Fruit fly (Drosophila melanogaster) whole organism, embryonic: ENCODE measurements around the gene CG13667.
A peak's percentile ranks its signal among the peaks of the same experiment; 100 is the strongest.

ENCODE experiments used
- Atf3 ChIP-seq: fragments of 200-800 bp; sonication (Bioruptor generic); optimal IDR thresholded peaks from 3 replicates; lab custom pipeline; 2016; ENCODE audit warnings: missing biosample characterization, missing genetic modification characterization
- Awh ChIP-seq: fragments of 200-800 bp; sonication (Bioruptor generic); IDR thresholded peaks from 2 replicates; pipeline ENCODE4, ENCODE4 v1.3.6; 2022; ENCODE audit warnings: missing biosample characterization, missing genetic modification characterization
- CG11456 ChIP-seq: fragments of 200-800 bp; sonication (Bioruptor generic); IDR thresholded peaks from 3 replicates; pipeline ENCODE4 v1.3.6; 2022; ENCODE audit warnings: missing biosample characterization, missing genetic modification characterization
- CG11504 ChIP-seq: fragments of 200-800 bp; sonication (Bioruptor generic); optimal IDR thresholded peaks from 3 replicates; lab custom pipeline; 2019; ENCODE audit warnings: missing biosample characterization, mild to moderate bottlenecking, missing genetic modification characterization, moderate library complexity
- CG13296 ChIP-seq: fragments of 200-800 bp; sonication (Bioruptor generic); optimal IDR thresholded peaks from 3 replicates; lab custom pipeline; 2018; ENCODE audit warnings: missing biosample characterization, mild to moderate bottlenecking, missing genetic modification characterization
- CG1529 ChIP-seq: fragments of 200-800 bp; sonication (Bioruptor generic); optimal IDR thresholded peaks from 3 replicates; lab custom pipeline; 2018; ENCODE audit warnings: missing biosample characterization, missing genetic modification characterization
- CG1603 ChIP-seq: fragments of 200-800 bp; sonication (Bioruptor generic); optimal IDR thresholded peaks from 2 replicates; lab custom pipeline; 2019; ENCODE audit warnings: missing biosample characterization, mild to moderate bottlenecking, missing genetic modification characterization, moderate library complexity
- CG17612 ChIP-seq: fragments of 200-800 bp; sonication (Bioruptor generic); IDR thresholded peaks from 2 replicates; pipeline ENCODE4 v1.3.6; 2022; ENCODE audit warnings: missing biosample characterization, missing genetic modification characterization
- CG17829 ChIP-seq: fragments of 200-800 bp; optimal IDR thresholded peaks from 2 replicates; lab custom pipeline; 2019; ENCODE audit warnings: missing biosample characterization, mild to moderate bottlenecking, missing genetic modification characterization, moderate library complexity
- CG1792 ChIP-seq: fragments of 200-800 bp; sonication (Bioruptor generic); optimal IDR thresholded peaks from 2 replicates; lab custom pipeline; 2016; ENCODE audit warnings: missing biosample characterization, missing genetic modification characterization
- CG30431 ChIP-seq: fragments of 200-800 bp; sonication (Bioruptor generic); optimal IDR thresholded peaks from 2 replicates; lab custom pipeline; 2017; ENCODE audit warnings: missing biosample characterization, missing genetic modification characterization
- CG31441 ChIP-seq: fragments of 200-800 bp; sonication (Bioruptor generic); IDR thresholded peaks from 2 replicates; pipeline ENCODE4 v1.3.6; 2022; ENCODE audit warnings: missing biosample characterization, missing genetic modification characterization
- CG3407 ChIP-seq: fragments of 200-800 bp; sonication (Bioruptor generic); optimal IDR thresholded peaks from 2 replicates; lab custom pipeline; 2018; ENCODE audit warnings: missing biosample characterization, mild to moderate bottlenecking, missing genetic modification characterization
- CG4707 ChIP-seq: fragments of 200-800 bp; sonication (Bioruptor generic); optimal IDR thresholded peaks from 2 replicates; lab custom pipeline; 2018; ENCODE audit warnings: missing biosample characterization, mild to moderate bottlenecking, missing genetic modification characterization, moderate library complexity
- CG6175 ChIP-seq: fragments of 200-800 bp; sonication (Bioruptor generic); IDR thresholded peaks from 3 replicates; pipeline ENCODE4 v1.3.6; 2022; ENCODE audit warnings: missing biosample characterization, missing genetic modification characterization
- CG6254 ChIP-seq: fragments of 200-800 bp; sonication (Bioruptor generic); optimal IDR thresholded peaks from 3 replicates; lab custom pipeline; 2017; ENCODE audit warnings: mild to moderate bottlenecking, missing biosample characterization, missing genetic modification reagents, missing genetic modification characterization
- CG7745 ChIP-seq: fragments of 200-800 bp; sonication (Bioruptor generic); optimal IDR thresholded peaks from 2 replicates; lab custom pipeline; 2018; ENCODE audit warnings: missing biosample characterization, mild to moderate bottlenecking, missing genetic modification characterization, moderate library complexity
- CG7987 ChIP-seq: fragments of 200-800 bp; sonication (Bioruptor generic); optimal IDR thresholded peaks from 2 replicates; lab custom pipeline; 2018; ENCODE audit warnings: missing biosample characterization, mild to moderate bottlenecking, missing genetic modification characterization, moderate library complexity
- CG8359 ChIP-seq: fragments of 200-800 bp; sonication (Bioruptor generic); optimal IDR thresholded peaks from 2 replicates; lab custom pipeline; 2017; ENCODE audit warnings: missing biosample characterization, mild to moderate bottlenecking, missing genetic modification characterization, borderline replicate concordance
- CG9932 ChIP-seq: fragments of 200-800 bp; sonication (Bioruptor generic); IDR thresholded peaks from 2 replicates; pipeline ENCODE4 v1.3.6; 2022; ENCODE audit warnings: missing biosample characterization, missing genetic modification characterization
- Dek ChIP-seq: fragments of 200-800 bp; sonication (Bioruptor generic); optimal IDR thresholded peaks from 3 replicates; lab custom pipeline; 2019; ENCODE audit warnings: missing biosample characterization, mild to moderate bottlenecking, missing genetic modification characterization, moderate library complexity
- Dref ChIP-seq: fragments of 200-800 bp; sonication (Bioruptor generic); IDR thresholded peaks from 2 replicates; pipeline ENCODE4 v1.3.6; 2022; ENCODE audit warnings: missing biosample characterization, missing genetic modification characterization
- Eip74EF ChIP-seq, 2 experiments: fragments of 200-800 bp in 1 of 2; fragments of >200 bp in 1 of 2; sonication (Bioruptor generic) in 1 of 2; optimal IDR thresholded peaks; 2 replicates each; lab custom pipeline; 2017 to 2019; ENCODE audit warnings: missing biosample characterization in 2 of 2, missing genetic modification characterization in 2 of 2, mild to moderate bottlenecking in 1 of 2, moderate library complexity in 1 of 2
- GATAe ChIP-seq: fragments of 200-800 bp; sonication (Bioruptor generic); conservative IDR thresholded peaks from 2 replicates; pipeline ENCODE4 v1.3.6; 2022; ENCODE audit warnings: missing biosample characterization, missing genetic modification characterization
- H15 ChIP-seq: fragments of 200-800 bp; sonication (Bioruptor generic); IDR thresholded peaks from 3 replicates; pipeline ENCODE4 v1.3.6; 2022; ENCODE audit warnings: missing biosample characterization, missing genetic modification characterization
- Hand ChIP-seq: fragments of 200-800 bp; sonication (Bioruptor generic); optimal IDR thresholded peaks from 2 replicates; lab custom pipeline; 2017; ENCODE audit warnings: mild to moderate bottlenecking, missing biosample characterization, missing genetic modification reagents, missing genetic modification characterization
- HmgZ ChIP-seq: fragments of 200-800 bp; sonication (Bioruptor generic); optimal IDR thresholded peaks from 2 replicates; lab custom pipeline; 2018; ENCODE audit warnings: missing biosample characterization, mild to moderate bottlenecking, missing genetic modification characterization
- Mad ChIP-seq: fragments of 200-800 bp; sonication (Bioruptor generic); optimal IDR thresholded peaks from 2 replicates; lab custom pipeline; 2016; ENCODE audit warnings: missing biosample characterization, missing genetic modification characterization
- NFAT ChIP-seq: fragments of 200-800 bp; sonication (Bioruptor generic); IDR thresholded peaks from 2 replicates; pipeline ENCODE4 v1.3.6; 2022; ENCODE audit warnings: missing biosample characterization, missing genetic modification characterization
- Oli ChIP-seq: fragments of 200-800 bp; sonication (Bioruptor generic); optimal IDR thresholded peaks from 2 replicates; lab custom pipeline; 2018; ENCODE audit warnings: missing biosample characterization, mild to moderate bottlenecking, missing genetic modification characterization, moderate library complexity
- Sry-δ ChIP-seq: fragments of 200-800 bp; sonication (Bioruptor generic); optimal IDR thresholded peaks from 2 replicates; lab custom pipeline; 2016; ENCODE audit warnings: missing biosample characterization, missing genetic modification characterization
- Trl ChIP-seq, 3 experiments: fragments of >200 bp in 2 of 3; fragments of 200-800 bp in 1 of 3; sonication (Bioruptor generic) in 1 of 3; optimal IDR thresholded peaks; 2 replicates in 1 of 3; 3 replicates in 2 of 3; lab custom pipeline; 2016 to 2017; ENCODE audit warnings: missing biosample characterization in 1 of 3, missing genetic modification characterization in 1 of 3
- Usf ChIP-seq: fragments of 200-800 bp; sonication (Bioruptor generic); optimal IDR thresholded peaks from 2 replicates; lab custom pipeline; 2017; ENCODE audit warnings: missing genotype, missing biosample characterization, missing genetic modification characterization
- aop ChIP-seq: fragments of 200-800 bp; sonication (Bioruptor generic); IDR thresholded peaks from 2 replicates; pipeline ENCODE4 v1.3.6; 2022; ENCODE audit warnings: missing biosample characterization, missing genetic modification characterization
- dati ChIP-seq: fragments of 200-800 bp; sonication (Bioruptor generic); IDR thresholded peaks from 2 replicates; pipeline ENCODE4 v1.3.6; 2022; ENCODE audit warnings: missing biosample characterization, missing genetic modification characterization
- dimm ChIP-seq: fragments of 200-800 bp; sonication (Bioruptor generic); IDR thresholded peaks from 2 replicates; pipeline ENCODE4 v1.3.6; 2022; ENCODE audit warnings: missing biosample characterization, missing genetic modification characterization
- ewg ChIP-seq: fragments of 200-800 bp; sonication (Bioruptor generic); optimal IDR thresholded peaks from 3 replicates; lab custom pipeline; 2017; ENCODE audit warnings: mild to moderate bottlenecking, missing biosample characterization, missing genetic modification reagents, missing genetic modification characterization
- fd102C ChIP-seq: fragments of 200-800 bp; sonication (Bioruptor generic); optimal IDR thresholded peaks from 2 replicates; lab custom pipeline; 2018; ENCODE audit warnings: missing biosample characterization, mild to moderate bottlenecking, missing genetic modification characterization, moderate library complexity
- fru ChIP-seq: fragments of >200 bp; optimal IDR thresholded peaks from 2 replicates; lab custom pipeline; 2017
- kni ChIP-seq: fragments of 200-800 bp; sonication (Bioruptor generic); optimal IDR thresholded peaks from 3 replicates; lab custom pipeline; 2017; ENCODE audit warnings: mild to moderate bottlenecking, missing biosample characterization, missing genetic modification reagents, missing genetic modification characterization
- org-1 ChIP-seq: fragments of 200-800 bp; sonication (Bioruptor generic); optimal IDR thresholded peaks from 2 replicates; lab custom pipeline; 2017; ENCODE audit warnings: missing biosample characterization, missing genetic modification characterization
- otp ChIP-seq: fragments of 200-800 bp; sonication (Bioruptor generic); IDR thresholded peaks from 3 replicates; pipeline ENCODE4, ENCODE4 v1.3.6; 2022; ENCODE audit warnings: missing biosample characterization, missing genetic modification characterization
- peb ChIP-seq: fragments of 200-800 bp; sonication (Bioruptor generic); IDR thresholded peaks from 2 replicates; pipeline ENCODE4 v1.3.6; 2022; ENCODE audit warnings: missing biosample characterization, missing genetic modification characterization
- phol ChIP-seq: fragments of 200-800 bp; sonication (Bioruptor generic); optimal IDR thresholded peaks from 3 replicates; lab custom pipeline; 2018; ENCODE audit warnings: missing biosample characterization, mild to moderate bottlenecking, missing genetic modification characterization, moderate library complexity
- sd ChIP-seq: fragments of 200-800 bp; sonication (Bioruptor generic); optimal IDR thresholded peaks from 3 replicates; lab custom pipeline; 2018; ENCODE audit warnings: missing biosample characterization, mild to moderate bottlenecking, missing genetic modification characterization, moderate library complexity
- sima ChIP-seq: fragments of 200-800 bp; sonication (Bioruptor generic); optimal IDR thresholded peaks from 2 replicates; lab custom pipeline; 2016; ENCODE audit warnings: missing biosample characterization, missing genetic modification characterization
- stc ChIP-seq: fragments of 200-800 bp; sonication (Bioruptor generic); IDR thresholded peaks from 2 replicates; pipeline ENCODE4 v1.3.6; 2022; ENCODE audit warnings: missing biosample characterization, missing genetic modification characterization
- tll ChIP-seq, 2 experiments: fragments of 200-800 bp in 1 of 2; fragments of >200 bp in 1 of 2; sonication (Bioruptor generic) in 1 of 2; optimal IDR thresholded peaks; 2 replicates each; lab custom pipeline; 2017 to 2019; ENCODE audit warnings: missing biosample characterization in 2 of 2, missing genetic modification characterization in 2 of 2, mild to moderate bottlenecking in 1 of 2, moderate library complexity in 1 of 2
- vfl ChIP-seq: fragments of 200-800 bp; sonication (Bioruptor generic); optimal IDR thresholded peaks from 2 replicates; lab custom pipeline; 2016; ENCODE audit warnings: missing biosample characterization, missing genetic modification characterization

The CG13667 gene

dm6 chr3L:8449800-8450690 lies 44.8 kb downstream of the CG13667 start, which contains the start of gene Gug (continued):
- TF ChIP-seq otp (GFP tag; lab: Robert Waterston, UW), result no peak
- TF ChIP-seq peb (GFP tag; lab: Robert Waterston, UW), result no peak
- TF ChIP-seq ewg (GFP tag; lab: Kevin White, UChicago), result no peak
- no peak for TF ChIP-seq CG30431
- TF ChIP-seq CG31441, result no peak
- no peak for TF ChIP-seq dimm (GFP tag; lab: Robert Waterston, UW)
- TF ChIP-seq kni, result peak; percentile 15
- TF ChIP-seq fd102C, result no peak
- TF ChIP-seq Hand (GFP tag; lab: Kevin White, UChicago), result peak; percentile 2
- no peak for TF ChIP-seq Mad (GFP tag; lab: Kevin White, UChicago)
- no peak for TF ChIP-seq CG6254 (GFP tag; lab: Kevin White, UChicago)
- TF ChIP-seq H15 (GFP tag; lab: Robert Waterston, UW), result no peak
- TF ChIP-seq vfl (GFP tag; lab: Kevin White, UChicago), result no peak
- no peak for TF ChIP-seq CG4707 (GFP tag; lab: Kevin White, UChicago)
- peak; percentile 59 for TF ChIP-seq CG7987
- no peak for TF ChIP-seq tll (GFP tag; optimal IDR thresholded peaks at IDR 0.05; lab: Kevin White, UChicago)
- TF ChIP-seq Awh, result peak; percentile 14; the same call in 1 of the 2 replicates
- no peak for TF ChIP-seq GATAe (GFP tag; lab: Robert Waterston, UW)
- TF ChIP-seq Dref (GFP tag; lab: Robert Waterston, UW), result peak; percentile 49
- no peak for TF ChIP-seq CG1529 (GFP tag; lab: Kevin White, UChicago)
- peak; percentile 40 for TF ChIP-seq CG1603 (tag; lab: Kevin White, UChicago)
- TF ChIP-seq dati (GFP tag; lab: Robert Waterston, UW), result 0 out of 2 replicates have a peak, but pooled peaks have one; percentile 25
- no peak for TF ChIP-seq Dek (tag; lab: Kevin White, UChicago)
- peak in 1 of 2 experiments; percentile 73 for TF ChIP-seq Trl (optimal IDR thresholded peaks at IDR 0.05; lab: Kevin White, UChicago)
- no peak for TF ChIP-seq Trl (GFP tag; optimal IDR thresholded peaks at IDR 0.05; lab: Kevin White, UChicago)
- TF ChIP-seq sima (GFP tag; lab: Kevin White, UChicago), result no peak
- TF ChIP-seq Usf (GFP tag; lab: Kevin White, UChicago), result no peak
- peak; percentile 24; the same call in 1 of the 2 replicates for TF ChIP-seq NFAT
- TF ChIP-seq CG11504 (tag; lab: Kevin White, UChicago), result peak; percentile 35
- no peak for TF ChIP-seq Atf3 (GFP tag; lab: Kevin White, UChicago)
- no peak for TF ChIP-seq CG11456 (GFP tag; lab: Robert Waterston, UW)
- TF ChIP-seq Eip74EF (GFP tag; optimal IDR thresholded peaks at IDR 0.05; lab: Kevin White, UChicago), result no peak
- TF ChIP-seq CG13296 (GFP tag; lab: Kevin White, UChicago), result no peak
- no peak for TF ChIP-seq aop (GFP tag; lab: Robert Waterston, UW)
- TF ChIP-seq CG8359 (GFP tag; lab: Kevin White, UChicago), result no peak
- no peak for TF ChIP-seq HmgZ (tag; lab: Kevin White, UChicago)
- TF ChIP-seq fru (lab: Kevin White, UChicago), result no peak
- TF ChIP-seq CG3407 (GFP tag; lab: Kevin White, UChicago), result no peak
- TF ChIP-seq CG17612 (GFP tag; lab: Robert Waterston, UW), result no peak
- TF ChIP-seq CG6175 (GFP tag; lab: Robert Waterston, UW), result no peak
- TF ChIP-seq Sry-δ (GFP tag; lab: Kevin White, UChicago), result no peak
- TF ChIP-seq org-1 (GFP tag; lab: Kevin White, UChicago), result no peak
- TF ChIP-seq CG1792 (GFP tag; lab: Kevin White, UChicago), result no peak
- peak; percentile 98 for TF ChIP-seq phol (tag; lab: Kevin White, UChicago)
- no peak for TF ChIP-seq CG17829 (tag; lab: Kevin White, UChicago)
- no peak for TF ChIP-seq stc (GFP tag; lab: Robert Waterston, UW)
- TF ChIP-seq CG9932 (GFP tag; lab: Robert Waterston, UW), result peak; percentile 12
- no peak for TF ChIP-seq CG7745 (tag; lab: Kevin White, UChicago)
- peak; percentile 31 for TF ChIP-seq sd (tag; lab: Kevin White, UChicago)
- TF ChIP-seq Oli (tag; lab: Kevin White, UChicago), result no peak
